Fruit fly (Drosophila melanogaster) whole organism, embryonic: Measurements from ENCODE around the gene SelT.

Experiments used
- B-H2 ChIP-seq: fragments of 200-800 bp; sonication (Bioruptor generic); optimal IDR thresholded peaks from 2 replicates; lab custom pipeline; 2018; ENCODE audit warnings: missing biosample characterization, mild to moderate bottlenecking, missing genetic modification characterization
- BEAF-32 ChIP-seq: fragments of 200-800 bp; sonication (Bioruptor generic); optimal IDR thresholded peaks from 3 replicates; lab custom pipeline; 2017; ENCODE audit warnings: missing biosample characterization, missing genetic modification characterization, mild to moderate bottlenecking, moderate library complexity, missing genetic modification reagents
- CG10979 ChIP-seq: fragments of 200-800 bp; sonication (Bioruptor generic); optimal IDR thresholded peaks from 2 replicates; lab custom pipeline; 2018; ENCODE audit warnings: missing biosample characterization, mild to moderate bottlenecking, missing genetic modification characterization, moderate library complexity
- CG12104 ChIP-seq: fragments of 200-800 bp; sonication (Bioruptor generic); optimal IDR thresholded peaks from 3 replicates; lab custom pipeline; 2016; ENCODE audit warnings: missing biosample characterization, missing genetic modification characterization
- CG12155 ChIP-seq: fragments of 200-800 bp; sonication (Bioruptor generic); optimal IDR thresholded peaks from 3 replicates; lab custom pipeline; 2016; ENCODE audit warnings: missing biosample characterization, missing genetic modification characterization
- CG12299 ChIP-seq: fragments of 200-800 bp; sonication (Bioruptor generic); optimal IDR thresholded peaks from 2 replicates; lab custom pipeline; 2018; ENCODE audit warnings: missing biosample characterization, mild to moderate bottlenecking, missing genetic modification characterization
- CG15514 ChIP-seq: fragments of 200-800 bp; sonication (Bioruptor generic); optimal IDR thresholded peaks from 3 replicates; lab custom pipeline; 2017; ENCODE audit warnings: missing biosample characterization, missing genetic modification characterization, mild to moderate bottlenecking, moderate library complexity, missing genetic modification reagents
- CG17829 ChIP-seq: fragments of 200-800 bp; optimal IDR thresholded peaks from 2 replicates; lab custom pipeline; 2019; ENCODE audit warnings: missing biosample characterization, mild to moderate bottlenecking, missing genetic modification characterization, moderate library complexity
- CG2199 ChIP-seq: fragments of 200-800 bp; sonication (Bioruptor generic); IDR thresholded peaks from 3 replicates; pipeline ENCODE4 v1.3.6; 2022; ENCODE audit warnings: missing biosample characterization, missing genetic modification characterization
- CG30020 ChIP-seq: fragments of 200-800 bp; optimal IDR thresholded peaks from 2 replicates; lab custom pipeline; 2019; ENCODE audit warnings: missing biosample characterization, mild to moderate bottlenecking, missing genetic modification characterization, moderate library complexity
- CG5245 ChIP-seq: fragments of 200-800 bp; sonication (Bioruptor generic); optimal IDR thresholded peaks from 3 replicates; lab custom pipeline; 2016; ENCODE audit warnings: missing biosample characterization, missing genetic modification characterization
- CG6683 ChIP-seq: fragments of 200-800 bp; sonication (Bioruptor generic); optimal IDR thresholded peaks from 2 replicates; lab custom pipeline; 2017; ENCODE audit warnings: missing biosample characterization, mild to moderate bottlenecking, missing genetic modification characterization, missing genetic modification reagents
- CG7786 ChIP-seq: fragments of 200-800 bp; sonication (Bioruptor generic); optimal IDR thresholded peaks from 2 replicates; lab custom pipeline; 2016; ENCODE audit warnings: missing biosample characterization, missing genetic modification characterization
- CTCF ChIP-seq: fragments of 200-800 bp; sonication (Bioruptor generic); optimal IDR thresholded peaks from 2 replicates; lab custom pipeline; 2017; ENCODE audit warnings: missing biosample characterization, mild to moderate bottlenecking, missing genetic modification characterization, moderate library complexity
- D ChIP-seq, 2 experiments: fragments of 200-800 bp in 1 of 2; fragments of >200 bp in 1 of 2; sonication (Bioruptor generic) in 1 of 2; optimal IDR thresholded peaks; 2 replicates in 1 of 2; 3 replicates in 1 of 2; lab custom pipeline; 2017; ENCODE audit warnings: mild to moderate bottlenecking in 1 of 2, missing biosample characterization in 1 of 2, missing genetic modification characterization in 1 of 2, missing genetic modification reagents in 1 of 2
- Doc2 ChIP-seq: fragments of 200-800 bp; sonication (Bioruptor generic); IDR thresholded peaks from 2 replicates; pipeline ENCODE4 v1.3.6; 2022; ENCODE audit warnings: missing biosample characterization, missing genetic modification characterization
- Doc3 ChIP-seq: fragments of 200-800 bp; sonication (Bioruptor generic); IDR thresholded peaks from 3 replicates; pipeline ENCODE4 v1.3.6; 2022; ENCODE audit warnings: missing biosample characterization, missing genetic modification characterization; ENCODE audit not compliant: partially characterized antibody
- E2f2 ChIP-seq: fragments of 200-800 bp; sonication (Bioruptor generic); IDR thresholded peaks from 2 replicates; pipeline ENCODE4 v1.3.6; 2022; ENCODE audit warnings: missing biosample characterization, missing genetic modification characterization
- H15 ChIP-seq: fragments of 200-800 bp; sonication (Bioruptor generic); IDR thresholded peaks from 3 replicates; pipeline ENCODE4 v1.3.6; 2022; ENCODE audit warnings: missing biosample characterization, missing genetic modification characterization
- HLHmδ ChIP-seq: fragments of 200-800 bp; sonication (Bioruptor generic); optimal IDR thresholded peaks from 2 replicates; lab custom pipeline; 2018; ENCODE audit warnings: missing biosample characterization, mild to moderate bottlenecking, missing genetic modification characterization, moderate library complexity
- Jarid2 ChIP-seq: fragments of 200-800 bp; sonication (Bioruptor generic); optimal IDR thresholded peaks from 3 replicates; lab custom pipeline; 2017; ENCODE audit warnings: mild to moderate bottlenecking, missing biosample characterization, missing genetic modification reagents, missing genetic modification characterization
- Meics ChIP-seq: fragments of 200-800 bp; sonication (Bioruptor generic); optimal IDR thresholded peaks from 2 replicates; lab custom pipeline; 2017; ENCODE audit warnings: missing biosample characterization, mild to moderate bottlenecking, missing genetic modification characterization
- Mes4 ChIP-seq: fragments of 200-800 bp; sonication (Bioruptor generic); optimal IDR thresholded peaks from 2 replicates; lab custom pipeline; 2016; ENCODE audit warnings: missing biosample characterization, missing genetic modification characterization
- Ptx1 ChIP-seq: fragments of 200-800 bp; sonication (Bioruptor generic); IDR thresholded peaks from 2 replicates; pipeline ENCODE4 v1.3.6; 2022; ENCODE audit warnings: missing biosample characterization, missing genetic modification characterization
- abd-A ChIP-seq: fragments of 200-800 bp; sonication (Bioruptor generic); optimal IDR thresholded peaks from 3 replicates; lab custom pipeline; 2019; ENCODE audit warnings: missing biosample characterization, mild to moderate bottlenecking, missing genetic modification characterization, moderate library complexity
- bowl ChIP-seq: fragments of 200-800 bp; sonication (Bioruptor generic); IDR thresholded peaks from 2 replicates; pipeline ENCODE4 v1.3.6; 2022; ENCODE audit warnings: missing biosample characterization, missing genetic modification characterization
- ci ChIP-seq: fragments of 200-800 bp; sonication (Bioruptor generic); IDR thresholded peaks from 3 replicates; pipeline ENCODE4 v1.3.6; 2022; ENCODE audit warnings: missing biosample characterization, missing genetic modification characterization
- croc ChIP-seq: fragments of 200-800 bp; sonication (Bioruptor generic); conservative IDR thresholded peaks from 3 replicates; pipeline ENCODE4 v1.3.6; 2022; ENCODE audit warnings: missing biosample characterization, missing genetic modification characterization
- cwo ChIP-seq: fragments of 200-800 bp; sonication (Bioruptor generic); optimal IDR thresholded peaks from 3 replicates; lab custom pipeline; 2017; ENCODE audit warnings: missing biosample characterization, missing genetic modification characterization, mild to moderate bottlenecking, moderate library complexity, missing genetic modification reagents
- eve ChIP-seq, 2 experiments: fragments of >200 bp; optimal IDR thresholded peaks; 2 replicates each; lab custom pipeline; 2017; ENCODE audit warnings: missing biosample characterization in 2 of 2, missing genetic modification characterization in 2 of 2
- exex ChIP-seq: fragments of 200-800 bp; sonication (Bioruptor generic); optimal IDR thresholded peaks from 4 replicates; lab custom pipeline; 2018; ENCODE audit warnings: missing biosample characterization, mild to moderate bottlenecking, missing genetic modification characterization, moderate library complexity
- fd64A ChIP-seq: fragments of 200-800 bp; sonication (Bioruptor generic); optimal IDR thresholded peaks from 3 replicates; lab custom pipeline; 2018; ENCODE audit warnings: missing biosample characterization, mild to moderate bottlenecking, missing genetic modification characterization
- jing ChIP-seq: fragments of 200-800 bp; sonication (Bioruptor generic); optimal IDR thresholded peaks from 2 replicates; lab custom pipeline; 2018; ENCODE audit warnings: missing biosample characterization, mild to moderate bottlenecking, missing genetic modification characterization
- klu ChIP-seq: fragments of 200-800 bp; sonication (Bioruptor generic); IDR thresholded peaks from 2 replicates; pipeline ENCODE4 v1.3.6; 2022; ENCODE audit warnings: missing biosample characterization, missing genetic modification characterization
- knrl ChIP-seq: fragments of 200-800 bp; sonication (Bioruptor generic); IDR thresholded peaks from 3 replicates; pipeline ENCODE4 v1.3.6; 2022; ENCODE audit warnings: missing biosample characterization, missing genetic modification characterization; ENCODE audit not compliant: partially characterized antibody
- oc ChIP-seq: fragments of 200-800 bp; sonication (Bioruptor generic); optimal IDR thresholded peaks from 2 replicates; lab custom pipeline; 2018; ENCODE audit warnings: missing biosample characterization, mild to moderate bottlenecking, missing genetic modification characterization, moderate library complexity
- pan ChIP-seq, 4 experiments: fragments of >200 bp in 3 of 4; fragments of 200-800 bp in 1 of 4; sonication (Bioruptor generic) in 1 of 4; optimal IDR thresholded peaks in 3 of 4; IDR thresholded peaks in 1 of 4; 2 replicates each; pipeline versions ENCODE4 v1.3.6 to Lab custom; 2017 to 2022; ENCODE audit warnings: missing biosample characterization in 2 of 4, missing genetic modification characterization in 2 of 4, mixed read lengths in 1 of 4
- phol ChIP-seq: fragments of 200-800 bp; sonication (Bioruptor generic); optimal IDR thresholded peaks from 3 replicates; lab custom pipeline; 2018; ENCODE audit warnings: missing biosample characterization, mild to moderate bottlenecking, missing genetic modification characterization, moderate library complexity
- pita ChIP-seq: fragments of 200-800 bp; sonication (Bioruptor generic); optimal IDR thresholded peaks from 2 replicates; lab custom pipeline; 2017; ENCODE audit warnings: missing biosample characterization, mild to moderate bottlenecking, missing genetic modification characterization
- prd ChIP-seq, 3 experiments: fragments of >200 bp in 2 of 3; fragments of 200-800 bp in 1 of 3; sonication (Bioruptor generic) in 1 of 3; optimal IDR thresholded peaks in 2 of 3; IDR thresholded peaks in 1 of 3; 2 replicates in 2 of 3; 3 replicates in 1 of 3; pipeline versions ENCODE4 v1.3.6 to Lab custom; 2017 to 2022; ENCODE audit warnings: missing biosample characterization in 1 of 3, missing genetic modification characterization in 1 of 3
- run ChIP-seq: fragments of 200-800 bp; sonication (Bioruptor generic); optimal IDR thresholded peaks from 3 replicates; lab custom pipeline; 2018; ENCODE audit warnings: missing biosample characterization, mild to moderate bottlenecking, missing genetic modification characterization
- schlank ChIP-seq: fragments of 200-800 bp; sonication (Bioruptor generic); optimal IDR thresholded peaks from 2 replicates; lab custom pipeline; 2018; ENCODE audit warnings: missing biosample characterization, mild to moderate bottlenecking, missing genetic modification characterization
- tgo ChIP-seq: fragments of 200-800 bp; sonication (Bioruptor generic); IDR thresholded peaks from 3 replicates; pipeline ENCODE4 v1.3.6; 2022; ENCODE audit warnings: missing biosample characterization, missing genetic modification characterization
- ttk ChIP-seq: fragments of 200-800 bp; sonication (Bioruptor generic); IDR thresholded peaks from 2 replicates; pipeline ENCODE4 v2.1.2; 2022; ENCODE audit warnings: missing biosample characterization, missing genetic modification characterization
- vnd ChIP-seq: fragments of 200-800 bp; sonication (Bioruptor generic); IDR thresholded peaks from 3 replicates; pipeline ENCODE4 v1.3.6; 2022; ENCODE audit warnings: missing biosample characterization, missing genetic modification characterization; ENCODE audit not compliant: partially characterized antibody
- wek ChIP-seq: fragments of 200-800 bp; sonication (Bioruptor generic); optimal IDR thresholded peaks from 3 replicates; lab custom pipeline; 2018; ENCODE audit warnings: missing biosample characterization, mild to moderate bottlenecking, missing genetic modification characterization, moderate library complexity

The SelT gene

DNA sequence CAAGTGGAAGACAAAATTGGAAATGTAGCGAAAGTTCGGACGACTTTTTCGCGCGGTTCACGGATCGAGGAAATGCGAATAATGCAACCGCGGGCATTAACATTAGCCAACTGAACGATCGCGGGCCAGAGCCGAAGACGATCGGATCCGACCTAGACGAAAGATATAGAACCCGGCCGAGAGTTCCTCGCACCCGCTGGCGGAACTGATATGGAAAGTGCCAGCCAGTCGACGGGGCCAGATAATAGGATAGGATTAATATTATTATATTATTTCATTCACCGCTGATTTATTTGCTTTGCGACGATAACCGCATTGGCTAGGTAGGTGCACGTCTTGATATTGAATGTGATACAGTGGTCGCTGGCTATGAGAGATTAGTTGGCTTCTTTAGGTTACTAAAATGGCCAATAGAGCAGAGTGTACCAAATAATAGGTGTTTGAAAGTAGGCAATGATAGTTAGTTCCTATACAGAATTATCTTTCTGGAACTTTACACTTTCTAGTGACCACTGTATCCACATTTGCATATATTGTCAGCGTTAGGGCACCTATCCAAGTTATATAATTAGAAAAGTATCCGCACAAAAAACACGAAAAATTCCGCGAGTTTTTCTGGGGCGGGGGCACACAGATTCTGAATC lies 11.2 kb upstream of the SelT start (continued):
- TF ChIP-seq CG7786 (GFP tag; lab: Kevin White, UChicago) (peak; percentile 58), schlank (tag; lab: Kevin White, UChicago) (peak; percentile 52), jing (GFP tag; lab: Kevin White, UChicago) (peak; percentile 25), fd64A (GFP tag; lab: Kevin White, UChicago) (peak; percentile 2), CG12155 (GFP tag; lab: Kevin White, UChicago) (peak; percentile 70), pita (GFP tag; lab: Kevin White, UChicago) (no peak), E2f2 (GFP tag; lab: Robert Waterston, UW) (peak; percentile 19; the same call in 1 of the 2 replicates), knrl (GFP tag; lab: Robert Waterston, UW) (no peak), Jarid2 (no peak), klu (GFP tag; lab: Robert Waterston, UW) (0 out of 2 replicates have a peak, but pooled peaks have one; percentile 47), ttk (GFP tag; lab: Robert Waterston, UW) (peak; percentile 72; the same call in 1 of the 2 replicates), cwo (GFP tag; lab: Kevin White, UChicago) (peak; percentile 41), abd-A (no peak), HLHmδ (GFP tag; lab: Kevin White, UChicago) (no peak), D (optimal IDR thresholded peaks at IDR 0.05; lab: Kevin White, UChicago) (no peak), D (GFP tag; optimal IDR thresholded peaks at IDR 0.05; lab: Kevin White, UChicago) (peak; percentile 41), CG12299 (tag; lab: Kevin White, UChicago) (no peak), CG6683 (GFP tag; lab: Kevin White, UChicago) (no peak), H15 (GFP tag; lab: Robert Waterston, UW) (peak; percentile 57; the same call in 1 of the 3 replicates), B-H2 (GFP tag; lab: Kevin White, UChicago) (peak; percentile 13), oc (tag; lab: Kevin White, UChicago) (peak; percentile 17), CG2199 (GFP tag; lab: Robert Waterston, UW) (no peak; the same call in 2 of the 3 replicates)
- TF ChIP-seq, all 482 proteins: peak for 323

DNA sequence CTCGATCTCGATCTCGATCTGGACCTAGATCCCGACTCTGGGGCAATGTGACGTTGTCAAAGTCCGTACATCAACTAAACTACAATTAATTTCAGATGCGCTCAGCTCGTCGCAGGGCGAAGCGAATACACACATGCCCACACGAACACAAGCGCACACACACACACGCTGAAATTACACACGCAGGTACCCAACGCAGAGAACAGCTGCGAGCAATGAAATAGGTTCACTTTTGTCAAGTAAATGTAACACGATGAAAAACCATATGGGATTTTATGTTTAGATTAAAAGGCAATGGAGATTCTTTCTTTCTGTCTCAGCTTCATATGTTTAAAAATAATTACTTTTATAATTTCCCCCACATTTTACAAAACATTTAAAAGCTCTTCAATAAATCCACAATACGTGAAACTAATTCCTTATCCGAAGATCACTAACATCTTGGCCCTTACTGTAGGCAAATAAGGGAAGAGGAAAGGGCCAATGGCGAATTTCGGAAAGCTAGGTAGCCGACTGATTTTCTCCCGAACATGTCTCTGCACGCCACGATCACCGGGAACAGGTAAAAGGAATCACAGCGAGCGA lies 10.3 kb upstream of the SelT start:
- peak; percentile 33 for TF ChIP-seq exex (tag; lab: Kevin White, UChicago)
- no peak for TF ChIP-seq Doc3 (GFP tag; lab: Robert Waterston, UW)
- peak; percentile 82 for TF ChIP-seq Meics (GFP tag; lab: Kevin White, UChicago)
- TF ChIP-seq Mes4 (GFP tag; lab: Kevin White, UChicago) = peak; percentile 48
- TF ChIP-seq tgo (GFP tag; lab: Robert Waterston, UW) = peak; percentile 75
- TF ChIP-seq CG15514 (GFP tag; lab: Kevin White, UChicago) = peak; percentile 67
- TF ChIP-seq CTCF (GFP tag; lab: Kevin White, UChicago) = peak; percentile 20
- TF ChIP-seq CG10979 (tag; lab: Kevin White, UChicago) = peak; percentile 90
- TF ChIP-seq run (tag; lab: Kevin White, UChicago) = peak; percentile 27
- TF ChIP-seq prd (optimal IDR thresholded peaks at IDR 0.05; lab: Kevin White, UChicago) = no peak
- peak; percentile 86 for TF ChIP-seq prd (GFP tag; IDR thresholded peaks at IDR 0.05; lab: Robert Waterston, UW)
- TF ChIP-seq Ptx1 = peak; percentile 83
- peak in 1 of 2 experiments; percentile 85 for TF ChIP-seq eve (GFP tag; optimal IDR thresholded peaks at IDR 0.05; lab: Kevin White, UChicago)
- peak; percentile 84 for TF ChIP-seq phol
- TF ChIP-seq CG17829 (tag; lab: Kevin White, UChicago) = peak; percentile 92
- peak; percentile 40; the same call in 1 of the 2 replicates for TF ChIP-seq bowl (GFP tag; lab: Robert Waterston, UW)
- no peak for TF ChIP-seq vnd
- no peak for TF ChIP-seq BEAF-32 (GFP tag; lab: Kevin White, UChicago)
- peak; percentile 73 for TF ChIP-seq CG12104 (GFP tag; lab: Kevin White, UChicago)
- TF ChIP-seq Doc2 = no peak
- peak; percentile 60 for TF ChIP-seq CG30020
- TF ChIP-seq croc (GFP tag; lab: Robert Waterston, UW) = peak; percentile 75
- TF ChIP-seq ci (GFP tag; lab: Robert Waterston, UW) = peak; percentile 84
- peak; percentile 56 for TF ChIP-seq CG5245
- no peak for TF ChIP-seq pan (optimal IDR thresholded peaks at IDR 0.05; lab: Kevin White, UChicago)
- peak in 1 of 2 experiments; percentile 82 for TF ChIP-seq pan (GFP tag; optimal IDR thresholded peaks at IDR 0.05 in 1 of 2, IDR thresholded peaks at IDR 0.05 in 1 of 2)
- no peak for TF ChIP-seq wek (GFP tag; lab: Kevin White, UChicago)
